Comparison of ENCODE assay signal across 4 worm cellular contexts in genomic region chrIII:4196301-4196987, ce11.
A peak's percentile ranks its signal among the peaks of the same experiment; 100 is the strongest.
TF ChIP-seq lines count a peak whose summit lies in the region.

No protein-coding gene starts in this region.

TF ChIP-seq in whole organism, L2 larva, 48 proteins besides CTCF, POLR2A, EP300 and RAD21 (continues in another document):
- TF ChIP-seq unc-55 (GFP tag; optimal IDR thresholded peaks at IDR 0.05; lab: Kevin White, UChicago) (peak; percentile 88), crh-2 (tag; optimal IDR thresholded peaks at IDR 0.05; lab: Kevin White, UChicago) (peak; percentile 77), skn-1 (tag; optimal IDR thresholded peaks at IDR 0.05; lab: Kevin White, UChicago) (no peak), lin-13 (GFP tag; optimal IDR thresholded peaks at IDR 0.05; lab: Kevin White, UChicago) (peak; percentile 46), unc-39 (tag; optimal IDR thresholded peaks at IDR 0.05; lab: Kevin White, UChicago) (no peak), snpc-4 (tag; optimal IDR thresholded peaks at IDR 0.05; lab: Kevin White, UChicago) (no peak), C34F6.9 (tag; optimal IDR thresholded peaks at IDR 0.05; lab: Kevin White, UChicago) (peak; percentile 89), nhr-237 (tag; optimal IDR thresholded peaks at IDR 0.05; lab: Kevin White, UChicago) (no peak), unc-62 (GFP tag; optimal IDR thresholded peaks at IDR 0.05; lab: Kevin White, UChicago) (no peak), R02D3.7 (tag; optimal IDR thresholded peaks at IDR 0.05; lab: Kevin White, UChicago) (no peak), ztf-11 (tag; optimal IDR thresholded peaks at IDR 0.05; lab: Kevin White, UChicago) (no peak), aly-2 (tag; optimal IDR thresholded peaks at IDR 0.05; lab: Kevin White, UChicago) (no peak), ama-1 (optimal IDR thresholded peaks at IDR 0.05; lab: Kevin White, UChicago) (peak; percentile 46), lin-39 (tag; optimal IDR thresholded peaks at IDR 0.05; lab: Kevin White, UChicago) (no peak), nhr-12 (tag; optimal IDR thresholded peaks at IDR 0.05; lab: Kevin White, UChicago) (no peak), F13H6.1 (tag; optimal IDR thresholded peaks at IDR 0.05; lab: Kevin White, UChicago) (peak; percentile 22), ztf-4 (tag; optimal IDR thresholded peaks at IDR 0.05; lab: Kevin White, UChicago) (no peak), elt-1 (tag; optimal IDR thresholded peaks at IDR 0.05; lab: Kevin White, UChicago) (no peak), blmp-1 (tag; optimal IDR thresholded peaks at IDR 0.05; lab: Kevin White, UChicago; ENCODE audit: insufficient read depth) (no peak), elt-3 (tag; optimal IDR thresholded peaks at IDR 0.05; lab: Kevin White, UChicago) (no peak), nhr-10 (tag; optimal IDR thresholded peaks at IDR 0.05; lab: Kevin White, UChicago) (no peak), lsy-2 (tag; optimal IDR thresholded peaks at IDR 0.05; lab: Kevin White, UChicago) (peak; percentile 28 to 80), egl-27 (tag; optimal IDR thresholded peaks at IDR 0.05; lab: Kevin White, UChicago) (no peak), fos-1 (tag; optimal IDR thresholded peaks at IDR 0.05; lab: Kevin White, UChicago) (peak; percentile 25)

TF ChIP-seq in whole organism, L4 larva, 104 proteins besides CTCF, POLR2A, EP300 and RAD21 (continues in another document):
- TF ChIP-seq dmd-6 (GFP tag; IDR thresholded peaks at IDR 0.05; lab: Robert Waterston, UW) (0 out of 2 replicates have a peak, but pooled peaks have one; percentile 9), hif-1 (tag; optimal IDR thresholded peaks at IDR 0.05; lab: Kevin White, UChicago) (peak in 1 of 2 experiments; percentile 67), nhr-25 (tag; optimal IDR thresholded peaks at IDR 0.05; lab: Kevin White, UChicago; ENCODE audit: borderline replicate concordance, insufficient read depth) (no peak), lin-38 (GFP tag; IDR thresholded peaks at IDR 0.05; lab: Robert Waterston, UW) (peak; percentile 30; the same call in 1 of the 2 replicates), mes-2 (tag; optimal IDR thresholded peaks at IDR 0.05; lab: Kevin White, UChicago; ENCODE audit: poor library complexity, severe bottlenecking) (peak; percentile 86), arid-1 (GFP tag; conservative IDR thresholded peaks at IDR 0.05; lab: Robert Waterston, UW) (no peak), mdl-1 (tag; optimal IDR thresholded peaks at IDR 0.05; lab: Kevin White, UChicago) (peak; percentile 80 to 91), daf-19 (GFP tag; conservative IDR thresholded peaks at IDR 0.05; lab: Robert Waterston, UW) (no peak), ZK546.5 (tag; optimal IDR thresholded peaks at IDR 0.05; lab: Kevin White, UChicago) (no peak), unc-130 (GFP tag; optimal IDR thresholded peaks at IDR 0.05; lab: Kevin White, UChicago) (peak; percentile 45), nhr-41 (GFP tag; IDR thresholded peaks at IDR 0.05; lab: Robert Waterston, UW) (no peak), nhr-6 (tag; optimal IDR thresholded peaks at IDR 0.05; lab: Kevin White, UChicago) (peak; percentile 45), snpc-4 (tag; optimal IDR thresholded peaks at IDR 0.05; lab: Kevin White, UChicago) (no peak), hlh-11 (tag; optimal IDR thresholded peaks at IDR 0.05; lab: Kevin White, UChicago) (peak; percentile 25), lsy-2 (tag; optimal IDR thresholded peaks at IDR 0.05; lab: Kevin White, UChicago) (peak; percentile 49 to 82), R02D3.7 (tag; optimal IDR thresholded peaks at IDR 0.05; lab: Kevin White, UChicago) (no peak), Y48G9A.11 (GFP tag; IDR thresholded peaks at IDR 0.05; lab: Robert Waterston, UW) (peak; percentile 52; the same call in 1 of the 2 replicates), hmg-1.1 (GFP tag; IDR thresholded peaks at IDR 0.05; lab: Robert Waterston, UW) (peak; percentile 68), ceh-28 (tag; optimal IDR thresholded peaks at IDR 0.05; lab: Kevin White, UChicago) (no peak), ZK337.2 (GFP tag; IDR thresholded peaks at IDR 0.05; lab: Robert Waterston, UW) (no peak), dpl-1 (GFP tag; optimal IDR thresholded peaks at IDR 0.05; lab: Kevin White, UChicago) (peak; percentile 42), ceh-44 (GFP tag; IDR thresholded peaks at IDR 0.05; lab: Robert Waterston, UW) (no peak), rbr-2 (tag; optimal IDR thresholded peaks at IDR 0.05; lab: Kevin White, UChicago) (peak; percentile 45)

TF ChIP-seq in whole organism, late embryonic, 69 proteins besides CTCF, POLR2A, EP300 and RAD21 (continues in another document):
- TF ChIP-seq fkh-6 (tag; optimal IDR thresholded peaks at IDR 0.05; lab: Kevin White, UChicago) (peak; percentile 74), lim-6 (tag; optimal IDR thresholded peaks at IDR 0.05; lab: Kevin White, UChicago) (peak; percentile 61), ceh-18 (tag; optimal IDR thresholded peaks at IDR 0.05; lab: Kevin White, UChicago) (peak; percentile 53), hlh-15 (tag; optimal IDR thresholded peaks at IDR 0.05; lab: Kevin White, UChicago) (no peak), mec-3 (tag; optimal IDR thresholded peaks at IDR 0.05; lab: Kevin White, UChicago; ENCODE audit: borderline replicate concordance) (peak; percentile 78), ceh-14 (tag; optimal IDR thresholded peaks at IDR 0.05; lab: Kevin White, UChicago) (peak; percentile 19), sdc-2 (tag; optimal IDR thresholded peaks at IDR 0.05; lab: Kevin White, UChicago) (peak; percentile 19), ceh-22 (tag; optimal IDR thresholded peaks at IDR 0.05; lab: Kevin White, UChicago) (no peak), C08G9.2 (tag; optimal IDR thresholded peaks at IDR 0.05; lab: Kevin White, UChicago) (peak; percentile 89), elt-2 (tag; optimal IDR thresholded peaks at IDR 0.05; lab: Kevin White, UChicago) (peak; percentile 34), unc-55 (GFP tag; optimal IDR thresholded peaks at IDR 0.05; lab: Kevin White, UChicago) (peak; percentile 51), ceh-34 (tag; optimal IDR thresholded peaks at IDR 0.05; lab: Kevin White, UChicago) (peak; percentile 28), pha-2 (tag; optimal IDR thresholded peaks at IDR 0.05; lab: Kevin White, UChicago) (no peak), tbx-7 (tag; optimal IDR thresholded peaks at IDR 0.05; lab: Kevin White, UChicago) (peak; percentile 69), ceh-31 (tag; optimal IDR thresholded peaks at IDR 0.05; lab: Kevin White, UChicago) (peak; percentile 89), elt-4 (tag; optimal IDR thresholded peaks at IDR 0.05; lab: Kevin White, UChicago) (no peak), F13H6.1 (tag; optimal IDR thresholded peaks at IDR 0.05; lab: Kevin White, UChicago) (peak; percentile 41), zip-5 (tag; optimal IDR thresholded peaks at IDR 0.05; lab: Kevin White, UChicago) (peak; percentile 75), rnt-1 (tag; optimal IDR thresholded peaks at IDR 0.05; lab: Kevin White, UChicago) (peak; percentile 64), ceh-24 (tag; optimal IDR thresholded peaks at IDR 0.05; lab: Kevin White, UChicago) (no peak), tbx-2 (tag; optimal IDR thresholded peaks at IDR 0.05; lab: Kevin White, UChicago) (peak; percentile 81), eyg-1 (tag; optimal IDR thresholded peaks at IDR 0.05; lab: Kevin White, UChicago) (no peak), ceh-2 (tag; optimal IDR thresholded peaks at IDR 0.05; lab: Kevin White, UChicago) (peak; percentile 85), ref-2 (tag; optimal IDR thresholded peaks at IDR 0.05; lab: Kevin White, UChicago) (peak; percentile 51), hlh-8 (tag; optimal IDR thresholded peaks at IDR 0.05; lab: Kevin White, UChicago) (peak; percentile 33), ets-4 (tag; optimal IDR thresholded peaks at IDR 0.05; lab: Kevin White, UChicago) (peak; percentile 71)

TF ChIP-seq in whole organism, mixed stage, embryonic, 35 proteins besides CTCF, POLR2A, EP300 and RAD21:
- peak; percentile 50 for TF ChIP-seq lsy-2 (tag; optimal IDR thresholded peaks at IDR 0.05; lab: Kevin White, UChicago)
- TF ChIP-seq nhr-12 (tag; optimal IDR thresholded peaks at IDR 0.05; lab: Kevin White, UChicago) = no peak
- peak; percentile 37 for TF ChIP-seq mep-1 (tag; optimal IDR thresholded peaks at IDR 0.05; lab: Kevin White, UChicago)
- no peak for TF ChIP-seq drap-1 (GFP tag; optimal IDR thresholded peaks at IDR 0.05; lab: Kevin White, UChicago)
- TF ChIP-seq lin-13 (tag; optimal IDR thresholded peaks at IDR 0.05; lab: Kevin White, UChicago) = no peak
- no peak for TF ChIP-seq M03D4.4 (tag; optimal IDR thresholded peaks at IDR 0.05; lab: Kevin White, UChicago)
- no peak for TF ChIP-seq lin-32 (GFP tag; optimal IDR thresholded peaks at IDR 0.05; lab: Kevin White, UChicago)
- peak; percentile 15 for TF ChIP-seq ces-1 (GFP tag; optimal IDR thresholded peaks at IDR 0.05; lab: Kevin White, UChicago)
- TF ChIP-seq blmp-1 (tag; optimal IDR thresholded peaks at IDR 0.05; lab: Kevin White, UChicago) = no peak
- TF ChIP-seq nhr-237 (tag; optimal IDR thresholded peaks at IDR 0.05; lab: Kevin White, UChicago) = peak; percentile 5
- TF ChIP-seq hlh-1 (tag; optimal IDR thresholded peaks at IDR 0.05; lab: Kevin White, UChicago) = no peak
- peak; percentile 22 for TF ChIP-seq ceh-39 (tag; optimal IDR thresholded peaks at IDR 0.05; lab: Kevin White, UChicago)
- peak; percentile 88 for TF ChIP-seq unc-120 (tag; optimal IDR thresholded peaks at IDR 0.05; lab: Kevin White, UChicago; ENCODE audit: poor library complexity, severe bottlenecking)
- TF ChIP-seq nhr-28 (tag; optimal IDR thresholded peaks at IDR 0.05; lab: Kevin White, UChicago) = no peak
- TF ChIP-seq mls-2 (tag; optimal IDR thresholded peaks at IDR 0.05; lab: Kevin White, UChicago) = peak; percentile 4
